Worm (Caenorhabditis elegans) whole organism, L2 larva: Measurements from ENCODE around the gene dct-16.

Experiments used
- F13H6.1 ChIP-seq: sonication (generic microtip); optimal IDR thresholded peaks from 2 replicates; lab custom pipeline; 2016; ENCODE audit warnings: missing genetic modification characterization, missing compliant biosample characterization
- Y55F3AM.14 ChIP-seq: fragments of 200-800 bp; sonication (Bioruptor generic); optimal IDR thresholded peaks from 2 replicates; lab custom pipeline; 2018; ENCODE audit warnings: mild to moderate bottlenecking, missing genetic modification characterization, missing compliant biosample characterization
- ZK546.5 ChIP-seq: sonication (generic microtip); optimal IDR thresholded peaks from 2 replicates; lab custom pipeline; 2017; ENCODE audit warnings: missing biosample characterization, missing genetic modification characterization
- blmp-1 ChIP-seq: sonication (generic microtip); optimal IDR thresholded peaks from 2 replicates; lab custom pipeline; 2017; ENCODE audit warnings: missing genetic modification characterization, mild to moderate bottlenecking, missing compliant biosample characterization, antibody characterized with exemption, moderate library complexity; ENCODE audit not compliant: insufficient read depth
- fos-1 ChIP-seq: fragments of 150-350 bp; optimal IDR thresholded peaks from 2 replicates; lab custom pipeline; 2014; ENCODE audit warnings: missing biosample characterization, missing genetic modification characterization
- lin-13 ChIP-seq: fragments of 150-350 bp; optimal IDR thresholded peaks from 2 replicates; lab custom pipeline; 2014; ENCODE audit warnings: missing biosample characterization, missing genetic modification reagents, missing genetic modification characterization
- nhr-10 ChIP-seq: sonication (generic microtip); optimal IDR thresholded peaks from 2 replicates; lab custom pipeline; 2017; ENCODE audit warnings: missing biosample characterization, missing genetic modification characterization
- nhr-237 ChIP-seq: fragments of 150-350 bp; optimal IDR thresholded peaks from 2 replicates; lab custom pipeline; 2014; ENCODE audit warnings: missing biosample characterization, missing genetic modification characterization

ce11 chrV:20509427-20509826, 10.6 kb upstream of the dct-16 start:
- TF ChIP-seq Y55F3AM.14 (GFP tag; lab: Kevin White, UChicago) (no peak), nhr-10 (tag; lab: Kevin White, UChicago) (no peak), blmp-1 (tag; lab: Kevin White, UChicago) (no peak), nhr-237 (no peak), lin-13 (GFP tag; lab: Kevin White, UChicago) (no peak), fos-1 (no peak), ZK546.5 (no peak), F13H6.1 (tag; lab: Kevin White, UChicago) (no peak)
